Fruit fly (Drosophila melanogaster) whole organism: ENCODE results near the gene CG8206.

Experiments used
- CG8478 ChIP-seq: fragments of >200 bp; optimal IDR thresholded peaks from 2 replicates; lab custom pipeline; 2018; ENCODE audit warnings: inconsistent platforms
- Dll ChIP-seq: fragments of >200 bp; optimal IDR thresholded peaks from 2 replicates; lab custom pipeline; 2017
- EcR ChIP-seq, 2 experiments: fragments of >200 bp; optimal IDR thresholded peaks; 2 replicates each; lab custom pipeline; 2017; ENCODE audit warnings: missing biosample characterization in 2 of 2, missing genetic modification characterization in 2 of 2, missing genetic modification reagents in 2 of 2
- pan ChIP-seq: fragments of >200 bp; optimal IDR thresholded peaks from 2 replicates; lab custom pipeline; 2017
- psq ChIP-seq: fragments of >200 bp; optimal IDR thresholded peaks from 2 replicates; lab custom pipeline; 2017
- usp ChIP-seq: fragments of >200 bp; optimal IDR thresholded peaks from 2 replicates; lab custom pipeline; 2017; ENCODE audit warnings: missing biosample characterization, missing genetic modification characterization, mixed read lengths

Gene CG8206

DNA sequence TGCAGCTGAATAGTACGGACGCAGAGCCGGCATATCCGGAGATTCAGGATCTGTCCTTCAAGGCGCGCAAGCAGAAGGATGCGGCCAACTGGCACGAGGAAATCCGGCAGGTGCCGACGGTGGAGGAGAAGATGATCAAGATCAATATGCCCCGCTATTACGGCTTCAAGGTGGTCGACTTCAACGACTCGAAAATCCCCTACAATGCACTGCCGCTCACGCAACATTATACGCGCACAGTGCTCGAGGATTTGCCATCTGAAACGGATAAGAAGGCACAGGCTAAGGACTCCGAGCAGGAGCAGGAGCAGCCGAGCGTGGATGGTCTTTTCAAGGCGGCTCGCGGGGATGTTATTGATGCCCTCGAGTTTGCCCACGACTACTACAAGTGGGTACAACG is 47.2 kb downstream of the CG8206 start:
- no peak for TF ChIP-seq psq (lab: Kevin White, UChicago)
- no peak for TF ChIP-seq Dll (lab: Kevin White, UChicago)
- no peak for TF ChIP-seq pan
- no peak for TF ChIP-seq EcR (GFP tag; optimal IDR thresholded peaks at IDR 0.05; lab: Kevin White, UChicago)
- no peak for TF ChIP-seq CG8478
- no peak for TF ChIP-seq usp

- TF ChIP-seq psq (lab: Kevin White, UChicago) (no peak), usp (no peak), Dll (lab: Kevin White, UChicago) (no peak), EcR (GFP tag; optimal IDR thresholded peaks at IDR 0.05; lab: Kevin White, UChicago) (no peak), CG8478 (no peak), pan (no peak)
Observed at dm6 chrX:15788235-15789187, 49.5 kb downstream of the CG8206 start, which contains the start of gene Rhp. Gene Rhp, plus strand, starts transcription at chrX:15788897.
